Worm (Caenorhabditis elegans): ENCODE data around the gene ZC239.13.

DNA sequence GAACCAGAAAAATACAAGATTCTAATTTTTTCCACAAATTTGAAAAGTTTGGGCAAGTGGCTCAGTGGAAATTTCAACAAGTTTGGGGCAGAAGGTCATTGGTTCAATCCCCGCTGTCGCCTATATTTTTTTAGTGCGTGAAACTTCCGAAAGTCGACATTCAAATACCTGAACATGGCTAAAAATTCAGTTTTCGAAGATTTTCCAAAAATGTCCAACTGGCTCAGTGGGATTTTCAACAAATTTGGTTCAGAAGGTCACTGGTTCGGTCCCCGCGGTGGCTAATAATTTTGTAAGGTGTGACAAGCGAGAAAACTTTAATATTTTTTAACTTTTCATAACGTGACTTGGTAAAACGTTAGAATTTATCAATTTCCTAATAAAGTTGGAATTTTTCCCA is 42.1 kb upstream of the ZC239.13 start:
- TF ChIP-seq lin-13 (tag; optimal IDR thresholded peaks at IDR 0.05) (no peak), ceh-83 (GFP tag; optimal IDR thresholded peaks at IDR 0.05) (no peak), cnd-1 (tag; optimal IDR thresholded peaks at IDR 0.05) (no peak)
